Fruit fly (Drosophila melanogaster): ENCODE results near the gene isoQC.

DNA sequence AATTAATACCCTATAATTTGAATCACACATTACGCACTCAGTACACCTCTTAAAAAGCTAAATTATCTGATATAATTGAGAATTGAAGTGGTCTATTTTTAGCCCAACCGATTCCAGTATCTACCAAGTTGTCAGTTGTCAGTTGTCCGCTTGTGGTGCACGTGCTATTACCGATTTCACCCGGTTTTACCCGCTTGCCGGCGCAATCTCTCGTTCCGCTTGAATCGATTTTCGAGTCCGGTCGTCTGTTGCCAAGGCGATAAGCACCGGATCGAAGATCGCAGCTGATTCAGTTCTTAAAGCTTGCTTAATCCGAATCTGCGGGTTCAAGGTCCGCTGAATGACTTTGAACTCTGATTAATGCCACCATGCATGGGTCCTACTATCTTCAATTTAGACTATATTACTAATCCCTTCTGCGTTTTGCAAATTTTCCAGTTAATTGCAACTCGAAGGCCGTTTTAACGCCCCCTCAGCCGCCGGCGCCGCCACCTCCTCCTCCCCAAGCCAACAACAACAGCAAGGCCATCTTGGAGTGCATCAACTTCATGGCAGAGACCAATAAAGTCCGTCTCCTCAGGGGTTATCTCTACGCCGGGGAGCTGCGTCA lies 37.3 kb downstream of the isoQC start:
- TF ChIP-seq Sin3A (optimal IDR thresholded peaks at IDR 0.05) (no peak), ttk (optimal IDR thresholded peaks at IDR 0.05) (no peak)
